Fruit fly (Drosophila melanogaster) whole organism, embryonic: Measurements from ENCODE around the gene Mipp2.

Experiments used
- Bgb ChIP-seq: fragments of 200-800 bp; sonication (Bioruptor generic); IDR thresholded peaks from 2 replicates; pipeline ENCODE4 v1.3.6; 2022; ENCODE audit warnings: missing biosample characterization, missing genetic modification characterization; ENCODE audit not compliant: partially characterized antibody
- CG10431 ChIP-seq: fragments of 200-800 bp; sonication (Bioruptor generic); optimal IDR thresholded peaks from 3 replicates; lab custom pipeline; 2018; ENCODE audit warnings: missing biosample characterization, mild to moderate bottlenecking, missing genetic modification characterization
- CG10654 ChIP-seq: fragments of 200-800 bp; sonication (Bioruptor generic); optimal IDR thresholded peaks from 2 replicates; lab custom pipeline; 2016; ENCODE audit warnings: missing biosample characterization, missing genetic modification characterization
- CG11398 ChIP-seq: fragments of 200-800 bp; sonication (Bioruptor generic); optimal IDR thresholded peaks from 2 replicates; lab custom pipeline; 2016; ENCODE audit warnings: missing biosample characterization, missing genetic modification characterization
- CG12071 ChIP-seq: fragments of 200-800 bp; sonication (Bioruptor generic); optimal IDR thresholded peaks from 3 replicates; lab custom pipeline; 2018; ENCODE audit warnings: missing biosample characterization, mild to moderate bottlenecking, missing genetic modification characterization
- CG12104 ChIP-seq: fragments of 200-800 bp; sonication (Bioruptor generic); optimal IDR thresholded peaks from 3 replicates; lab custom pipeline; 2016; ENCODE audit warnings: missing biosample characterization, missing genetic modification characterization
- CG12744 ChIP-seq: fragments of 200-800 bp; sonication (Bioruptor generic); optimal IDR thresholded peaks from 2 replicates; lab custom pipeline; 2016; ENCODE audit warnings: missing biosample characterization, missing genetic modification characterization
- CG12942 ChIP-seq: fragments of 200-800 bp; sonication (Bioruptor generic); optimal IDR thresholded peaks from 3 replicates; lab custom pipeline; 2016; ENCODE audit warnings: missing biosample characterization, missing genetic modification characterization
- CG13287 ChIP-seq: fragments of 200-800 bp; sonication (Bioruptor generic); IDR thresholded peaks from 2 replicates; pipeline ENCODE4 v1.3.6; 2022; ENCODE audit warnings: missing biosample characterization, missing genetic modification characterization; ENCODE audit not compliant: partially characterized antibody
- CG13894 ChIP-seq: fragments of 200-800 bp; sonication (Bioruptor generic); optimal IDR thresholded peaks from 3 replicates; lab custom pipeline; 2018; ENCODE audit warnings: missing biosample characterization, mild to moderate bottlenecking, missing genetic modification characterization, moderate library complexity
- CG15514 ChIP-seq: fragments of 200-800 bp; sonication (Bioruptor generic); optimal IDR thresholded peaks from 3 replicates; lab custom pipeline; 2017; ENCODE audit warnings: missing biosample characterization, missing genetic modification characterization, mild to moderate bottlenecking, moderate library complexity, missing genetic modification reagents
- CG31441 ChIP-seq: fragments of 200-800 bp; sonication (Bioruptor generic); IDR thresholded peaks from 2 replicates; pipeline ENCODE4 v1.3.6; 2022; ENCODE audit warnings: missing biosample characterization, missing genetic modification characterization
- CG33213 ChIP-seq: fragments of 200-800 bp; sonication (Bioruptor generic); optimal IDR thresholded peaks from 3 replicates; lab custom pipeline; 2016; ENCODE audit warnings: missing biosample characterization, missing genetic modification characterization
- CG3726 ChIP-seq: fragments of 200-800 bp; sonication (Bioruptor generic); IDR thresholded peaks from 3 replicates; pipeline ENCODE4, ENCODE4 v1.3.6; 2022; ENCODE audit warnings: missing biosample characterization, missing genetic modification characterization
- CG4854 ChIP-seq: fragments of 200-800 bp; sonication (Bioruptor generic); optimal IDR thresholded peaks from 2 replicates; lab custom pipeline; 2016; ENCODE audit warnings: missing biosample characterization, missing genetic modification characterization, inconsistent platforms
- CG7271 ChIP-seq: fragments of 200-800 bp; sonication (Bioruptor generic); optimal IDR thresholded peaks from 2 replicates; lab custom pipeline; 2018; ENCODE audit warnings: missing biosample characterization, mild to moderate bottlenecking, missing genetic modification characterization, moderate library complexity
- CG7839 ChIP-seq: fragments of 200-800 bp; sonication (Bioruptor generic); optimal IDR thresholded peaks from 3 replicates; lab custom pipeline; 2018; ENCODE audit warnings: missing biosample characterization, mild to moderate bottlenecking, missing genetic modification characterization, moderate library complexity
- CG7963 ChIP-seq: fragments of 200-800 bp; sonication (Bioruptor generic); IDR thresholded peaks from 3 replicates; pipeline ENCODE4 v1.3.6; 2022; ENCODE audit warnings: missing biosample characterization, missing genetic modification characterization; ENCODE audit not compliant: partially characterized antibody
- CG9817 ChIP-seq: fragments of 200-800 bp; sonication (Bioruptor generic); optimal IDR thresholded peaks from 2 replicates; lab custom pipeline; 2018; ENCODE audit warnings: missing biosample characterization, mild to moderate bottlenecking, missing genetic modification characterization, moderate library complexity
- Chrac-16 ChIP-seq: fragments of 200-800 bp; sonication (Bioruptor generic); optimal IDR thresholded peaks from 3 replicates; lab custom pipeline; 2016; ENCODE audit warnings: missing biosample characterization, missing genetic modification characterization
- D19A ChIP-seq: fragments of 200-800 bp; optimal IDR thresholded peaks from 3 replicates; lab custom pipeline; 2019; ENCODE audit warnings: missing biosample characterization, mild to moderate bottlenecking, missing genetic modification characterization, moderate library complexity
- ERR ChIP-seq: fragments of 200-800 bp; sonication (Bioruptor generic); optimal IDR thresholded peaks from 2 replicates; lab custom pipeline; 2016; ENCODE audit warnings: missing biosample characterization, missing genetic modification characterization
- Fer2 ChIP-seq: fragments of 200-800 bp; sonication (Bioruptor generic); optimal IDR thresholded peaks from 2 replicates; lab custom pipeline; 2018; ENCODE audit warnings: missing biosample characterization, mild to moderate bottlenecking, missing genetic modification characterization, moderate library complexity
- Fer3 ChIP-seq: fragments of 200-800 bp; sonication (Bioruptor generic); optimal IDR thresholded peaks from 2 replicates; lab custom pipeline; 2018; ENCODE audit warnings: missing biosample characterization, mild to moderate bottlenecking, missing genetic modification characterization, moderate library complexity
- Gug ChIP-seq: fragments of 200-800 bp; sonication (Bioruptor generic); IDR thresholded peaks from 4 replicates; pipeline ENCODE4 v1.3.6; 2022; ENCODE audit warnings: missing biosample characterization, missing genetic modification characterization
- H15 ChIP-seq: fragments of 200-800 bp; sonication (Bioruptor generic); IDR thresholded peaks from 3 replicates; pipeline ENCODE4 v1.3.6; 2022; ENCODE audit warnings: missing biosample characterization, missing genetic modification characterization
- Lim3 ChIP-seq: fragments of 200-800 bp; sonication (Bioruptor generic); IDR thresholded peaks from 2 replicates; pipeline ENCODE4 v1.3.6; 2022; ENCODE audit warnings: missing biosample characterization, missing genetic modification characterization
- Lpt ChIP-seq: fragments of >200 bp; optimal IDR thresholded peaks from 2 replicates; lab custom pipeline; 2018; ENCODE audit warnings: missing biosample characterization, missing genetic modification characterization
- NC2α ChIP-seq: fragments of 200-800 bp; sonication (Bioruptor generic); optimal IDR thresholded peaks from 2 replicates; lab custom pipeline; 2016; ENCODE audit warnings: missing biosample characterization, missing genetic modification characterization
- Nf-YA ChIP-seq: fragments of 200-800 bp; sonication (Bioruptor generic); IDR thresholded peaks from 2 replicates; pipeline ENCODE4 v1.3.6; 2022; ENCODE audit warnings: missing biosample characterization, missing genetic modification characterization
- Opbp ChIP-seq: fragments of 200-800 bp; sonication (Bioruptor generic); IDR thresholded peaks from 3 replicates; pipeline ENCODE4 v1.3.6; 2022; ENCODE audit warnings: missing biosample characterization, missing genetic modification characterization; ENCODE audit not compliant: partially characterized antibody
- Sry-β ChIP-seq: fragments of 200-800 bp; sonication (Bioruptor generic); optimal IDR thresholded peaks from 2 replicates; lab custom pipeline; 2018; ENCODE audit warnings: missing biosample characterization, mild to moderate bottlenecking, missing genetic modification characterization, moderate library complexity
- Usf ChIP-seq: fragments of 200-800 bp; sonication (Bioruptor generic); optimal IDR thresholded peaks from 2 replicates; lab custom pipeline; 2017; ENCODE audit warnings: missing genotype, missing biosample characterization, missing genetic modification characterization
- ash1 ChIP-seq: fragments of 200-800 bp; sonication (Bioruptor generic); optimal IDR thresholded peaks from 2 replicates; lab custom pipeline; 2018; ENCODE audit warnings: missing biosample characterization, mild to moderate bottlenecking, missing genetic modification characterization
- ato ChIP-seq: fragments of 200-800 bp; sonication (Bioruptor generic); IDR thresholded peaks from 2 replicates; pipeline ENCODE4 v1.3.6; 2022; ENCODE audit warnings: missing biosample characterization, missing genetic modification characterization; ENCODE audit not compliant: partially characterized antibody
- cad ChIP-seq: fragments of >200 bp; optimal IDR thresholded peaks from 2 replicates; lab custom pipeline; 2017; ENCODE audit warnings: missing biosample characterization, missing genetic modification characterization
- disco-r ChIP-seq: fragments of 200-800 bp; sonication (Bioruptor generic); optimal IDR thresholded peaks from 2 replicates; lab custom pipeline; 2016; ENCODE audit warnings: missing biosample characterization, missing genetic modification characterization
- fru ChIP-seq: fragments of >200 bp; optimal IDR thresholded peaks from 2 replicates; lab custom pipeline; 2017
- gce ChIP-seq: fragments of 200-800 bp; sonication (Bioruptor generic); IDR thresholded peaks from 3 replicates; pipeline ENCODE4 v1.3.6; 2022; ENCODE audit warnings: missing biosample characterization, missing genetic modification characterization
- gem ChIP-seq: fragments of 200-800 bp; sonication (Bioruptor generic); optimal IDR thresholded peaks from 2 replicates; lab custom pipeline; 2019; ENCODE audit warnings: missing biosample characterization, mild to moderate bottlenecking, missing genetic modification characterization, moderate library complexity
- lola ChIP-seq, 3 experiments: fragments of >200 bp in 2 of 3; fragments of 200-800 bp in 1 of 3; sonication (Bioruptor generic) in 1 of 3; optimal IDR thresholded peaks; 2 replicates each; lab custom pipeline; 2017 to 2019; ENCODE audit warnings: missing biosample characterization in 3 of 3, missing genetic modification characterization in 3 of 3, mild to moderate bottlenecking in 1 of 3, moderate library complexity in 1 of 3
- otp ChIP-seq: fragments of 200-800 bp; sonication (Bioruptor generic); IDR thresholded peaks from 3 replicates; pipeline ENCODE4, ENCODE4 v1.3.6; 2022; ENCODE audit warnings: missing biosample characterization, missing genetic modification characterization
- pho ChIP-seq: fragments of 200-800 bp; sonication (Bioruptor generic); optimal IDR thresholded peaks from 2 replicates; lab custom pipeline; 2016; ENCODE audit warnings: missing biosample characterization, missing genetic modification characterization
- pita ChIP-seq: fragments of 200-800 bp; sonication (Bioruptor generic); optimal IDR thresholded peaks from 2 replicates; lab custom pipeline; 2017; ENCODE audit warnings: missing biosample characterization, mild to moderate bottlenecking, missing genetic modification characterization
- pnt ChIP-seq: fragments of 200-800 bp; sonication (Bioruptor generic); optimal IDR thresholded peaks from 3 replicates; lab custom pipeline; 2016; ENCODE audit warnings: missing biosample characterization, missing genetic modification characterization
- salm ChIP-seq: fragments of 200-800 bp; sonication (Bioruptor generic); optimal IDR thresholded peaks from 2 replicates; lab custom pipeline; 2018; ENCODE audit warnings: missing biosample characterization, mild to moderate bottlenecking, missing genetic modification characterization
- stwl ChIP-seq: fragments of 200-800 bp; sonication (Bioruptor generic); optimal IDR thresholded peaks from 3 replicates; lab custom pipeline; 2018; ENCODE audit warnings: missing biosample characterization, mild to moderate bottlenecking, missing genetic modification characterization, moderate library complexity
- tll ChIP-seq, 2 experiments: fragments of 200-800 bp in 1 of 2; fragments of >200 bp in 1 of 2; sonication (Bioruptor generic) in 1 of 2; optimal IDR thresholded peaks; 2 replicates each; lab custom pipeline; 2017 to 2019; ENCODE audit warnings: missing biosample characterization in 2 of 2, missing genetic modification characterization in 2 of 2, mild to moderate bottlenecking in 1 of 2, moderate library complexity in 1 of 2
- tna ChIP-seq: fragments of 200-800 bp; sonication (Bioruptor generic); IDR thresholded peaks from 2 replicates; pipeline ENCODE4 v1.3.6; 2022; ENCODE audit warnings: missing biosample characterization, missing genetic modification characterization; ENCODE audit not compliant: partially characterized antibody
- vnd ChIP-seq: fragments of 200-800 bp; sonication (Bioruptor generic); IDR thresholded peaks from 3 replicates; pipeline ENCODE4 v1.3.6; 2022; ENCODE audit warnings: missing biosample characterization, missing genetic modification characterization; ENCODE audit not compliant: partially characterized antibody

The Mipp2 gene

DNA sequence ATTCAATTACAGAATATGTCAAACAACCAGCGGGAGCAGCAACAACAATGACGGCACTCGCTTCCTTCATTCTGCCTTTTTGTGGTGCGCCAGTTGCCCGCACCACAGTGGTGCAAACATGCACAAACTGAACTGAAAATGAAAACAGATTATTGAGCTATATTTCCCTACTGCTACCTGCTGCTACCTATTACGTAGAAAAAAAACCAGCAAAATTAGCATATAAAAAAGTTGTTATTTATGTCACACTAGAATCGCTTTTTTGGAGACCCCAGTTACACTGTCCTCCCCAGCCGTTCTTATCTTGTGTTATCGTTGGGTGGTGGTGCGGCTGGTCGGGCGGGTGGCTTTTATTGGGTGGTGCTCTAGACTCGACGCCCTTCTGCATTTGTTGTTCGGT lies 6.3 kb upstream of the Mipp2 start (continued):
- no peak for TF ChIP-seq tll (GFP tag; optimal IDR thresholded peaks at IDR 0.05; lab: Kevin White, UChicago)
- peak; percentile 89 for TF ChIP-seq Nf-YA (GFP tag; lab: Robert Waterston, UW)
- TF ChIP-seq CG12744 (GFP tag; lab: Kevin White, UChicago), result peak; percentile 42
- peak; percentile 59 for TF ChIP-seq CG12942 (GFP tag; lab: Kevin White, UChicago)
- TF ChIP-seq vnd (GFP tag; lab: Robert Waterston, UW), result peak; percentile 37; the same call in 1 of the 3 replicates
- no peak for TF ChIP-seq cad (GFP tag; lab: Kevin White, UChicago)
- TF ChIP-seq pita (GFP tag; lab: Kevin White, UChicago), result no peak
- TF ChIP-seq CG4854 (GFP tag; lab: Kevin White, UChicago), result peak; percentile 59
- TF ChIP-seq pho (GFP tag; lab: Kevin White, UChicago), result peak; percentile 54
- TF ChIP-seq H15, result peak; percentile 86
- TF ChIP-seq CG15514 (GFP tag; lab: Kevin White, UChicago), result peak; percentile 67
- TF ChIP-seq Chrac-16 (GFP tag; lab: Kevin White, UChicago), result peak; percentile 65
- peak; percentile 76 for TF ChIP-seq CG10654 (GFP tag; lab: Kevin White, UChicago)
- TF ChIP-seq Bgb (GFP tag; lab: Robert Waterston, UW), result peak; percentile 44; the same call in 1 of the 2 replicates
- TF ChIP-seq CG9817 (tag; lab: Kevin White, UChicago), result peak; percentile 51
- TF ChIP-seq Lpt, result no peak
- no peak for TF ChIP-seq CG7963
- peak; percentile 85 for TF ChIP-seq gem (tag; lab: Kevin White, UChicago)
- TF ChIP-seq CG13894 (tag; lab: Kevin White, UChicago), result peak; percentile 38
- TF ChIP-seq disco-r (GFP tag; lab: Kevin White, UChicago), result peak; percentile 63
- peak; percentile 82 for TF ChIP-seq CG12071
- no peak for TF ChIP-seq stwl (tag; lab: Kevin White, UChicago)
- peak; percentile 54 for TF ChIP-seq CG12104
- peak; percentile 60; the same call in 1 of the 3 replicates for TF ChIP-seq CG3726 (GFP tag; lab: Robert Waterston, UW)
- TF ChIP-seq gce (GFP tag; lab: Robert Waterston, UW), result peak; percentile 83; the same call in 2 of the 3 replicates
- peak; percentile 33 for TF ChIP-seq Usf (GFP tag; lab: Kevin White, UChicago)
- TF ChIP-seq ato (GFP tag; lab: Robert Waterston, UW), result no peak
- TF ChIP-seq D19A (tag; lab: Kevin White, UChicago), result peak; percentile 69
- no peak for TF ChIP-seq Sry-β (GFP tag; lab: Kevin White, UChicago)
- TF ChIP-seq Opbp (GFP tag; lab: Robert Waterston, UW), result 0 out of 3 replicates have a peak, but pooled peaks have one; percentile 28
- no peak for TF ChIP-seq fru
- no peak for TF ChIP-seq Fer2
- peak; percentile 83 for TF ChIP-seq ERR (GFP tag; lab: Kevin White, UChicago)
- peak; percentile 66 for TF ChIP-seq CG11398 (GFP tag; lab: Kevin White, UChicago)
- TF ChIP-seq NC2α (GFP tag; lab: Kevin White, UChicago), result peak; percentile 40
- peak; percentile 89 for TF ChIP-seq otp (GFP tag; lab: Robert Waterston, UW)
- peak; percentile 76 for TF ChIP-seq Fer3 (tag; lab: Kevin White, UChicago)
- TF ChIP-seq CG31441 (GFP tag; lab: Robert Waterston, UW), result peak; percentile 81
- TF ChIP-seq ash1 (GFP tag; lab: Kevin White, UChicago), result no peak
- TF ChIP-seq pnt, result peak; percentile 79
- peak; percentile 88 for TF ChIP-seq CG7839 (tag; lab: Kevin White, UChicago)
- TF ChIP-seq CG10431 (GFP tag; lab: Kevin White, UChicago), result no peak
- TF ChIP-seq Lim3 (GFP tag; lab: Robert Waterston, UW), result peak; percentile 57; the same call in 1 of the 2 replicates
- peak in 1 of 3 experiments; percentile 31 for TF ChIP-seq lola (GFP tag; optimal IDR thresholded peaks at IDR 0.05; lab: Kevin White, UChicago)
- no peak for TF ChIP-seq CG7271 (tag; lab: Kevin White, UChicago)
- TF ChIP-seq salm (tag; lab: Kevin White, UChicago), result peak; percentile 30
- TF ChIP-seq CG33213 (GFP tag; lab: Kevin White, UChicago), result peak; percentile 77
- TF ChIP-seq Gug (GFP tag; lab: Robert Waterston, UW), result peak; percentile 80
- peak; percentile 16; the same call in 1 of the 2 replicates for TF ChIP-seq CG13287 (GFP tag; lab: Robert Waterston, UW)
- no peak for TF ChIP-seq tna (GFP tag; lab: Robert Waterston, UW)
